Fruit fly (Drosophila melanogaster) whole organism, embryonic: ENCODE results near the gene Mdr65.

ENCODE experiments used
- B-H2 ChIP-seq: fragments of 200-800 bp; sonication (Bioruptor generic); optimal IDR thresholded peaks from 2 replicates; lab custom pipeline; 2018; ENCODE audit warnings: missing biosample characterization, mild to moderate bottlenecking, missing genetic modification characterization
- CG10959 ChIP-seq: fragments of 200-800 bp; sonication (Bioruptor generic); IDR thresholded peaks from 2 replicates; pipeline ENCODE4 v1.3.6; 2022; ENCODE audit warnings: missing biosample characterization, missing genetic modification characterization
- CG10979 ChIP-seq: fragments of 200-800 bp; sonication (Bioruptor generic); optimal IDR thresholded peaks from 2 replicates; lab custom pipeline; 2018; ENCODE audit warnings: missing biosample characterization, mild to moderate bottlenecking, missing genetic modification characterization, moderate library complexity
- CG11560 ChIP-seq: fragments of 200-800 bp; sonication (Bioruptor generic); IDR thresholded peaks from 3 replicates; pipeline ENCODE4 v1.3.6; 2022; ENCODE audit warnings: missing biosample characterization, missing genetic modification characterization
- CG14014 ChIP-seq: fragments of 200-800 bp; sonication (Bioruptor generic); IDR thresholded peaks from 2 replicates; pipeline ENCODE4 v1.3.6; 2022; ENCODE audit warnings: missing biosample characterization, missing genetic modification characterization
- CG14710 ChIP-seq: fragments of 200-800 bp; sonication (Bioruptor generic); optimal IDR thresholded peaks from 3 replicates; lab custom pipeline; 2019; ENCODE audit warnings: missing biosample characterization, mild to moderate bottlenecking, missing genetic modification characterization, moderate library complexity
- CG18476 ChIP-seq: fragments of 200-800 bp; sonication (Bioruptor generic); optimal IDR thresholded peaks from 2 replicates; lab custom pipeline; 2016; ENCODE audit warnings: missing biosample characterization, mild to moderate bottlenecking, missing genetic modification characterization
- CG30020 ChIP-seq: fragments of 200-800 bp; optimal IDR thresholded peaks from 2 replicates; lab custom pipeline; 2019; ENCODE audit warnings: missing biosample characterization, mild to moderate bottlenecking, missing genetic modification characterization, moderate library complexity
- CG4707 ChIP-seq: fragments of 200-800 bp; sonication (Bioruptor generic); optimal IDR thresholded peaks from 2 replicates; lab custom pipeline; 2018; ENCODE audit warnings: missing biosample characterization, mild to moderate bottlenecking, missing genetic modification characterization, moderate library complexity
- CG5180 ChIP-seq: fragments of 200-800 bp; sonication (Bioruptor generic); optimal IDR thresholded peaks from 3 replicates; lab custom pipeline; 2017; ENCODE audit warnings: missing biosample characterization, missing genetic modification characterization, mild to moderate bottlenecking, moderate library complexity, missing genetic modification reagents
- CG7745 ChIP-seq: fragments of 200-800 bp; sonication (Bioruptor generic); optimal IDR thresholded peaks from 2 replicates; lab custom pipeline; 2018; ENCODE audit warnings: missing biosample characterization, mild to moderate bottlenecking, missing genetic modification characterization, moderate library complexity
- CG7839 ChIP-seq: fragments of 200-800 bp; sonication (Bioruptor generic); optimal IDR thresholded peaks from 3 replicates; lab custom pipeline; 2018; ENCODE audit warnings: missing biosample characterization, mild to moderate bottlenecking, missing genetic modification characterization, moderate library complexity
- CG8944 ChIP-seq: fragments of 200-800 bp; sonication (Bioruptor generic); optimal IDR thresholded peaks from 3 replicates; lab custom pipeline; 2016; ENCODE audit warnings: missing biosample characterization, missing genetic modification characterization
- CG9609 ChIP-seq: fragments of 200-800 bp; sonication (Bioruptor generic); optimal IDR thresholded peaks from 3 replicates; lab custom pipeline; 2016; ENCODE audit warnings: missing biosample characterization, missing genetic modification characterization
- CoRest ChIP-seq: fragments of 200-800 bp; sonication (Bioruptor generic); optimal IDR thresholded peaks from 3 replicates; lab custom pipeline; 2018; ENCODE audit warnings: missing biosample characterization, mild to moderate bottlenecking, missing genetic modification characterization, moderate library complexity
- D19B ChIP-seq: fragments of 200-800 bp; sonication (Bioruptor generic); optimal IDR thresholded peaks from 2 replicates; lab custom pipeline; 2017; ENCODE audit warnings: missing biosample characterization, mild to moderate bottlenecking, missing genetic modification characterization
- Dip2 ChIP-seq: fragments of 200-800 bp; sonication (Bioruptor generic); IDR thresholded peaks from 2 replicates; pipeline ENCODE4 v1.3.6; 2022; ENCODE audit warnings: missing biosample characterization, missing genetic modification characterization
- Dip3 ChIP-seq: fragments of 200-800 bp; sonication (Bioruptor generic); optimal IDR thresholded peaks from 3 replicates; lab custom pipeline; 2016; ENCODE audit warnings: missing biosample characterization, missing genetic modification characterization
- ERR ChIP-seq: fragments of 200-800 bp; sonication (Bioruptor generic); optimal IDR thresholded peaks from 2 replicates; lab custom pipeline; 2016; ENCODE audit warnings: missing biosample characterization, missing genetic modification characterization
- Elba2 ChIP-seq: fragments of 200-800 bp; sonication (Bioruptor generic); optimal IDR thresholded peaks from 3 replicates; lab custom pipeline; 2016; ENCODE audit warnings: missing biosample characterization, missing genetic modification characterization
- Ets97D ChIP-seq: fragments of 200-800 bp; sonication (Bioruptor generic); optimal IDR thresholded peaks from 3 replicates; lab custom pipeline; 2016; ENCODE audit warnings: missing biosample characterization, missing genetic modification characterization
- H15 ChIP-seq: fragments of 200-800 bp; sonication (Bioruptor generic); IDR thresholded peaks from 3 replicates; pipeline ENCODE4 v1.3.6; 2022; ENCODE audit warnings: missing biosample characterization, missing genetic modification characterization
- H2.0 ChIP-seq: fragments of 200-800 bp; sonication (Bioruptor generic); IDR thresholded peaks from 2 replicates; pipeline ENCODE4 v1.3.6; 2022; ENCODE audit warnings: missing biosample characterization, missing genetic modification characterization
- Hmx ChIP-seq: fragments of 200-800 bp; sonication (Bioruptor generic); optimal IDR thresholded peaks from 2 replicates; lab custom pipeline; 2016; ENCODE audit warnings: missing biosample characterization, missing genetic modification characterization
- Hr3 ChIP-seq: fragments of 200-800 bp; sonication (Bioruptor generic); optimal IDR thresholded peaks from 3 replicates; lab custom pipeline; 2016; ENCODE audit warnings: missing biosample characterization, missing genetic modification characterization
- Hsf ChIP-seq: fragments of 200-800 bp; sonication (Bioruptor generic); optimal IDR thresholded peaks from 3 replicates; lab custom pipeline; 2016; ENCODE audit warnings: missing biosample characterization, missing genetic modification characterization
- Mrtf ChIP-seq: fragments of 200-800 bp; sonication (Bioruptor generic); IDR thresholded peaks from 3 replicates; pipeline ENCODE4 v1.3.6; 2022; ENCODE audit warnings: missing biosample characterization, missing genetic modification characterization
- NFAT ChIP-seq: fragments of 200-800 bp; sonication (Bioruptor generic); IDR thresholded peaks from 2 replicates; pipeline ENCODE4 v1.3.6; 2022; ENCODE audit warnings: missing biosample characterization, missing genetic modification characterization
- NfI ChIP-seq: fragments of 200-800 bp; sonication (Bioruptor generic); optimal IDR thresholded peaks from 3 replicates; lab custom pipeline; 2018; ENCODE audit warnings: missing biosample characterization, mild to moderate bottlenecking, missing genetic modification characterization, moderate library complexity
- Poxn ChIP-seq: fragments of 200-800 bp; sonication (Bioruptor generic); IDR thresholded peaks from 2 replicates; pipeline ENCODE4 v1.3.6; 2022; ENCODE audit warnings: missing biosample characterization, missing genetic modification characterization
- Ptx1 ChIP-seq: fragments of 200-800 bp; sonication (Bioruptor generic); IDR thresholded peaks from 2 replicates; pipeline ENCODE4 v1.3.6; 2022; ENCODE audit warnings: missing biosample characterization, missing genetic modification characterization
- YL-1 ChIP-seq: fragments of 200-800 bp; sonication (Bioruptor generic); optimal IDR thresholded peaks from 3 replicates; lab custom pipeline; 2017; ENCODE audit warnings: missing biosample characterization, mild to moderate bottlenecking, missing genetic modification characterization
- aop ChIP-seq: fragments of 200-800 bp; sonication (Bioruptor generic); IDR thresholded peaks from 2 replicates; pipeline ENCODE4 v1.3.6; 2022; ENCODE audit warnings: missing biosample characterization, missing genetic modification characterization
- ato ChIP-seq: fragments of 200-800 bp; sonication (Bioruptor generic); IDR thresholded peaks from 2 replicates; pipeline ENCODE4 v1.3.6; 2022; ENCODE audit warnings: missing biosample characterization, missing genetic modification characterization; ENCODE audit not compliant: partially characterized antibody
- chm ChIP-seq: fragments of 200-800 bp; sonication (Bioruptor generic); IDR thresholded peaks from 2 replicates; pipeline ENCODE4 v1.3.6; 2022; ENCODE audit warnings: missing biosample characterization, missing genetic modification characterization
- ci ChIP-seq: fragments of 200-800 bp; sonication (Bioruptor generic); IDR thresholded peaks from 3 replicates; pipeline ENCODE4 v1.3.6; 2022; ENCODE audit warnings: missing biosample characterization, missing genetic modification characterization
- disco-r ChIP-seq: fragments of 200-800 bp; sonication (Bioruptor generic); optimal IDR thresholded peaks from 2 replicates; lab custom pipeline; 2016; ENCODE audit warnings: missing biosample characterization, missing genetic modification characterization
- fd102C ChIP-seq: fragments of 200-800 bp; sonication (Bioruptor generic); optimal IDR thresholded peaks from 2 replicates; lab custom pipeline; 2018; ENCODE audit warnings: missing biosample characterization, mild to moderate bottlenecking, missing genetic modification characterization, moderate library complexity
- gcm2 ChIP-seq: fragments of 200-800 bp; sonication (Bioruptor generic); optimal IDR thresholded peaks from 2 replicates; lab custom pipeline; 2016; ENCODE audit warnings: missing biosample characterization, missing genetic modification characterization
- gt ChIP-seq: fragments of 200-800 bp; sonication (Bioruptor generic); IDR thresholded peaks from 2 replicates; pipeline ENCODE4 v1.3.6; 2022; ENCODE audit warnings: missing biosample characterization, missing genetic modification characterization
- ken ChIP-seq: fragments of 200-800 bp; sonication (Bioruptor generic); IDR thresholded peaks from 3 replicates; pipeline ENCODE4 v1.3.6; 2022; ENCODE audit warnings: missing biosample characterization, missing genetic modification characterization
- klu ChIP-seq: fragments of 200-800 bp; sonication (Bioruptor generic); IDR thresholded peaks from 2 replicates; pipeline ENCODE4 v1.3.6; 2022; ENCODE audit warnings: missing biosample characterization, missing genetic modification characterization
- nau ChIP-seq: fragments of 200-800 bp; sonication (Bioruptor generic); optimal IDR thresholded peaks from 3 replicates; lab custom pipeline; 2017; ENCODE audit warnings: missing biosample characterization, mild to moderate bottlenecking, missing genetic modification characterization, missing genetic modification reagents
- prd ChIP-seq, 3 experiments: fragments of >200 bp in 2 of 3; fragments of 200-800 bp in 1 of 3; sonication (Bioruptor generic) in 1 of 3; optimal IDR thresholded peaks in 2 of 3; IDR thresholded peaks in 1 of 3; 2 replicates in 2 of 3; 3 replicates in 1 of 3; pipeline versions ENCODE4 v1.3.6 to Lab custom; 2017 to 2022; ENCODE audit warnings: missing biosample characterization in 1 of 3, missing genetic modification characterization in 1 of 3
- sens ChIP-seq: fragments of 200-800 bp; sonication (Bioruptor generic); peaks from one replicate; lab custom pipeline; 2016; ENCODE audit warnings: missing biosample characterization, missing genetic modification characterization
- stc ChIP-seq: fragments of 200-800 bp; sonication (Bioruptor generic); IDR thresholded peaks from 2 replicates; pipeline ENCODE4 v1.3.6; 2022; ENCODE audit warnings: missing biosample characterization, missing genetic modification characterization
- yki ChIP-seq: fragments of >200 bp; optimal IDR thresholded peaks from 3 replicates; lab custom pipeline; 2018
- z ChIP-seq: fragments of 200-800 bp; sonication (Bioruptor generic); IDR thresholded peaks from 3 replicates; pipeline ENCODE4 v1.3.6; 2022; ENCODE audit warnings: missing biosample characterization, missing genetic modification characterization
- zen ChIP-seq: fragments of 200-800 bp; sonication (Bioruptor generic); optimal IDR thresholded peaks from 3 replicates; lab custom pipeline; 2018; ENCODE audit warnings: missing biosample characterization, mild to moderate bottlenecking, missing genetic modification characterization, moderate library complexity
- zen2 ChIP-seq: fragments of 200-800 bp; sonication (Bioruptor generic); IDR thresholded peaks from 3 replicates; pipeline ENCODE4 v1.3.6; 2022; ENCODE audit warnings: missing biosample characterization, missing genetic modification characterization; ENCODE audit not compliant: partially characterized antibody

Mdr65 gene

dm6 chr3L:6233281-6233680 is 12.3 kb downstream of the Mdr65 start, which contains the start of gene BG642312:
BG642312 (minus strand) TSS chr3L:6233381.
- TF ChIP-seq disco-r (GFP tag; lab: Kevin White, UChicago) (no peak), CoRest (tag; lab: Kevin White, UChicago) (no peak), CG5180 (GFP tag; lab: Kevin White, UChicago) (no peak), CG18476 (GFP tag; lab: Kevin White, UChicago) (no peak), CG14710 (tag; lab: Kevin White, UChicago) (no peak), Poxn (GFP tag; lab: Robert Waterston, UW) (no peak), ci (GFP tag; lab: Robert Waterston, UW) (no peak), CG8944 (no peak), CG4707 (GFP tag; lab: Kevin White, UChicago) (no peak), Dip3 (GFP tag; lab: Kevin White, UChicago) (no peak), YL-1 (GFP tag; lab: Kevin White, UChicago) (no peak), CG7839 (tag; lab: Kevin White, UChicago) (no peak)

dm6 chr3L:6232261-6232660 is 13.3 kb downstream of the Mdr65 start, which contains the start of gene CG13299:
CG13299 (minus strand) TSS chr3L:6232361.
- TF ChIP-seq H15 (GFP tag; lab: Robert Waterston, UW) (no peak), D19B (GFP tag; lab: Kevin White, UChicago) (no peak), CG30020 (tag; lab: Kevin White, UChicago) (no peak), Dip2 (no peak), aop (GFP tag; lab: Robert Waterston, UW) (no peak), fd102C (no peak), Mrtf (GFP tag; lab: Robert Waterston, UW) (no peak), Hsf (GFP tag; lab: Kevin White, UChicago) (no peak), Elba2 (GFP tag; lab: Kevin White, UChicago) (no peak), CG7745 (no peak), zen2 (GFP tag; lab: Robert Waterston, UW) (no peak), Hmx (no peak), NFAT (GFP tag; lab: Robert Waterston, UW) (no peak), ERR (GFP tag; lab: Kevin White, UChicago) (no peak), gcm2 (no peak), disco-r (GFP tag; lab: Kevin White, UChicago) (no peak), stc (no peak), ato (GFP tag; lab: Robert Waterston, UW) (no peak), Ets97D (GFP tag; lab: Kevin White, UChicago) (no peak)

- TF ChIP-seq klu (GFP tag; lab: Robert Waterston, UW) (0 out of 2 replicates have a peak, but pooled peaks have one; percentile 15), CG14014 (GFP tag; lab: Robert Waterston, UW) (0 out of 2 replicates have a peak, but pooled peaks have one; percentile 16), sens (peak; percentile 88), yki (lab: Kevin White, UChicago) (no peak), prd (optimal IDR thresholded peaks at IDR 0.05; lab: Kevin White, UChicago) (no peak), prd (GFP tag; IDR thresholded peaks at IDR 0.05; lab: Robert Waterston, UW) (peak; percentile 73; the same call in 2 of the 3 replicates), CG9609 (GFP tag; lab: Kevin White, UChicago) (peak; percentile 43), z (GFP tag; lab: Robert Waterston, UW) (no peak), Ptx1 (0 out of 2 replicates have a peak, but pooled peaks have one; percentile 20), zen (tag; lab: Kevin White, UChicago) (no peak), CG11560 (tag; lab: Robert Waterston, UW) (no peak), B-H2 (GFP tag; lab: Kevin White, UChicago) (no peak), chm (GFP tag; lab: Robert Waterston, UW) (0 out of 2 replicates have a peak, but pooled peaks have one; percentile 23), gt (GFP tag; lab: Robert Waterston, UW) (no peak), nau (GFP tag; lab: Kevin White, UChicago) (no peak), CG10979 (tag; lab: Kevin White, UChicago) (peak; percentile 20), ken (GFP tag; lab: Robert Waterston, UW) (peak; percentile 45; the same call in 2 of the 3 replicates), H2.0 (peak; percentile 36; the same call in 1 of the 2 replicates), CG10959 (peak; percentile 58), CG8944 (peak; percentile 32), NfI (peak; percentile 21), Hr3 (GFP tag; lab: Kevin White, UChicago) (peak; percentile 21)
These were observed 25.4 kb downstream of the Mdr65 start, which contains the start of gene CG33946 for dm6 chr3L:6220187-6220586. CG33946 (plus strand) TSS chr3L:6220578.
